Worm (Caenorhabditis elegans) whole organism, mixed stage, embryonic: Measurements from ENCODE around the gene mrpl-40.
"Not testable (repeated sequence)": the region's sequence is repeated elsewhere in the genome, so short reads cannot be mapped to it uniquely, and the experiment has no call there.

Source experiments
- M03D4.4 ChIP-seq: sonication (generic microtip); optimal IDR thresholded peaks from 2 replicates; lab custom pipeline; 2017; ENCODE audit warnings: mild to moderate bottlenecking, missing genetic modification characterization, missing compliant biosample characterization
- blmp-1 ChIP-seq: fragments of 150-350 bp; optimal IDR thresholded peaks from 2 replicates; lab custom pipeline; 2014; ENCODE audit warnings: missing biosample characterization, missing genetic modification characterization
- ceh-43 ChIP-seq: fragments of 200-800 bp; sonication (Bioruptor generic); optimal IDR thresholded peaks from 2 replicates; lab custom pipeline; 2018; ENCODE audit warnings: mild to moderate bottlenecking, missing genetic modification characterization, moderate library complexity, missing compliant biosample characterization
- ceh-83 ChIP-seq: fragments of 200-800 bp; sonication (Bioruptor generic); optimal IDR thresholded peaks from 2 replicates; lab custom pipeline; 2018; ENCODE audit warnings: mild to moderate bottlenecking, missing genetic modification characterization, missing compliant biosample characterization
- ces-1 ChIP-seq: fragments of 150-350 bp; optimal IDR thresholded peaks from 2 replicates; lab custom pipeline; 2014; ENCODE audit warnings: missing biosample characterization, missing genetic modification reagents, missing genetic modification characterization
- cnd-1 ChIP-seq: fragments of 200-800 bp; sonication (Bioruptor generic); optimal IDR thresholded peaks from 2 replicates; lab custom pipeline; 2018; ENCODE audit warnings: mild to moderate bottlenecking, missing genetic modification characterization, missing compliant biosample characterization
- drap-1 ChIP-seq: fragments of 200-800 bp; sonication (Bioruptor generic); optimal IDR thresholded peaks from 3 replicates; lab custom pipeline; 2018; ENCODE audit warnings: mild to moderate bottlenecking, missing genetic modification characterization, missing compliant biosample characterization
- elt-1 ChIP-seq: sonication (generic microtip); optimal IDR thresholded peaks from 2 replicates; lab custom pipeline; 2017; ENCODE audit warnings: missing genetic modification characterization, mild to moderate bottlenecking, missing compliant biosample characterization, antibody characterized with exemption, moderate library complexity, borderline replicate concordance; ENCODE audit not compliant: insufficient read depth
- elt-3 ChIP-seq: fragments of 150-350 bp; optimal IDR thresholded peaks from 2 replicates; lab custom pipeline; 2014; ENCODE audit warnings: missing biosample characterization, missing genetic modification characterization
- flh-1 ChIP-seq: fragments of 200-800 bp; sonication (Bioruptor generic); optimal IDR thresholded peaks from 2 replicates; lab custom pipeline; 2018; ENCODE audit warnings: mild to moderate bottlenecking, missing genetic modification characterization, moderate library complexity, missing compliant biosample characterization
- ham-2 ChIP-seq: fragments of 200-800 bp; sonication (Bioruptor generic); optimal IDR thresholded peaks from 2 replicates; lab custom pipeline; 2018; ENCODE audit warnings: mild to moderate bottlenecking, missing genetic modification characterization, missing compliant biosample characterization
- hlh-1 ChIP-seq: fragments of 150-350 bp; optimal IDR thresholded peaks from 2 replicates; lab custom pipeline; 2014; ENCODE audit warnings: missing biosample characterization, missing genetic modification reagents, missing genetic modification characterization
- lin-13 ChIP-seq: fragments of 150-350 bp; optimal IDR thresholded peaks from 2 replicates; lab custom pipeline; 2014; ENCODE audit warnings: missing biosample characterization, missing genetic modification characterization
- lin-32 ChIP-seq: fragments of 200-800 bp; sonication (Bioruptor generic); optimal IDR thresholded peaks from 2 replicates; lab custom pipeline; 2018; ENCODE audit warnings: mild to moderate bottlenecking, missing genetic modification characterization, missing compliant biosample characterization
- lsy-2 ChIP-seq: fragments of 150-350 bp; optimal IDR thresholded peaks from 2 replicates; lab custom pipeline; 2014; ENCODE audit warnings: missing biosample characterization, missing genetic modification characterization
- mab-5 ChIP-seq: fragments of 150-350 bp; optimal IDR thresholded peaks from 2 replicates; lab custom pipeline; 2014; ENCODE audit warnings: missing biosample characterization, missing genetic modification characterization
- mep-1 ChIP-seq: fragments of 150-350 bp; optimal IDR thresholded peaks from 2 replicates; lab custom pipeline; 2017; ENCODE audit warnings: missing biosample characterization, missing genetic modification reagents, missing genetic modification characterization, inconsistent platforms
- mls-2 ChIP-seq: sonication (generic microtip); optimal IDR thresholded peaks from 2 replicates; lab custom pipeline; 2016; ENCODE audit warnings: mild to moderate bottlenecking, missing genetic modification characterization, moderate library complexity, missing compliant biosample characterization
- nhr-237 ChIP-seq: fragments of 150-350 bp; optimal IDR thresholded peaks from 2 replicates; lab custom pipeline; 2014; ENCODE audit warnings: missing biosample characterization, missing genetic modification characterization
- nhr-28 ChIP-seq: fragments of 150-350 bp; optimal IDR thresholded peaks from 2 replicates; lab custom pipeline; 2014; ENCODE audit warnings: missing biosample characterization, missing genetic modification characterization
- nhr-76 ChIP-seq: sonication (generic microtip); optimal IDR thresholded peaks from 2 replicates; lab custom pipeline; 2017; ENCODE audit warnings: missing biosample characterization, missing genetic modification characterization
- pha-4 ChIP-seq: fragments of 150-350 bp; optimal IDR thresholded peaks from 2 replicates; lab custom pipeline; 2018; ENCODE audit warnings: missing biosample characterization, missing genetic modification reagents, missing genetic modification characterization
- sem-2 ChIP-seq: fragments of 200-800 bp; sonication (Bioruptor generic); optimal IDR thresholded peaks from 2 replicates; lab custom pipeline; 2018; ENCODE audit warnings: mild to moderate bottlenecking, missing genetic modification characterization, missing compliant biosample characterization
- snpc-4 ChIP-seq: fragments of 150-350 bp; optimal IDR thresholded peaks from 2 replicates; lab custom pipeline; 2014; ENCODE audit warnings: missing biosample characterization, missing genetic modification characterization
- sptf-1 ChIP-seq: sonication (generic microtip); optimal IDR thresholded peaks from 2 replicates; lab custom pipeline; 2017; ENCODE audit warnings: mild to moderate bottlenecking, missing genetic modification characterization, moderate library complexity, missing compliant biosample characterization
- tbx-8 ChIP-seq: fragments of 200-800 bp; sonication (Bioruptor generic); optimal IDR thresholded peaks from 2 replicates; lab custom pipeline; 2018; ENCODE audit warnings: mild to moderate bottlenecking, missing genetic modification characterization, moderate library complexity, missing compliant biosample characterization
- unc-120 ChIP-seq: sonication (generic microtip); optimal IDR thresholded peaks from 2 replicates; lab custom pipeline; 2017; ENCODE audit warnings: missing genetic modification characterization, missing compliant biosample characterization; ENCODE audit not compliant: poor library complexity, severe bottlenecking
- unc-39 ChIP-seq: fragments of 150-350 bp; optimal IDR thresholded peaks from 2 replicates; lab custom pipeline; 2014; ENCODE audit warnings: missing biosample characterization, missing genetic modification characterization
- ztf-11 ChIP-seq: fragments of 150-350 bp; optimal IDR thresholded peaks from 2 replicates; lab custom pipeline; 2014; ENCODE audit warnings: missing biosample characterization, missing genetic modification characterization

The mrpl-40 gene

ce11 chrIII:89155-89554 lies 1.8 kb downstream of the mrpl-40 start:
- TF ChIP-seq lsy-2 (tag; lab: Kevin White, UChicago) (no peak), sptf-1 (tag; lab: Kevin White, UChicago) (peak; percentile 26), ces-1 (GFP tag; lab: Kevin White, UChicago) (no peak), nhr-237 (tag; lab: Kevin White, UChicago) (no peak), flh-1 (GFP tag; lab: Kevin White, UChicago) (peak; percentile 9), nhr-28 (tag; lab: Kevin White, UChicago) (no peak), unc-120 (tag; lab: Kevin White, UChicago) (no peak), lin-13 (tag; lab: Kevin White, UChicago) (no peak), lin-32 (GFP tag; lab: Kevin White, UChicago) (no peak), blmp-1 (tag; lab: Kevin White, UChicago) (no peak), ztf-11 (no peak), unc-39 (tag; lab: Kevin White, UChicago) (no peak), mls-2 (peak; percentile 49), sem-2 (no peak), drap-1 (GFP tag; lab: Kevin White, UChicago) (no peak), cnd-1 (peak; percentile 60), ceh-43 (GFP tag; lab: Kevin White, UChicago) (no peak), M03D4.4 (peak; percentile 51), tbx-8 (peak; percentile 48), ceh-83 (GFP tag; lab: Kevin White, UChicago) (peak; percentile 54), mep-1 (tag; lab: Kevin White, UChicago) (peak; percentile 4)

- TF ChIP-seq pha-4 (no peak), sem-2 (no peak)
- TF ChIP-seq, all 35 proteins: peak for 0
Measured at ce11 chrIII:92247-92646, 4.9 kb downstream of the mrpl-40 start.

ce11 chrIII:94759-95330 lies 7.5 kb downstream of the mrpl-40 start, which contains the start of gene pat-4:
Gene pat-4, minus strand, starts transcription at chrIII:94809.
- TF ChIP-seq sptf-1 (tag; lab: Kevin White, UChicago) (peak; percentile 45), pha-4 (peak; percentile 75), snpc-4 (tag; lab: Kevin White, UChicago) (no peak), mep-1 (tag; lab: Kevin White, UChicago) (peak; percentile 9), M03D4.4 (no peak), mls-2 (peak; percentile 36), ham-2 (GFP tag; lab: Kevin White, UChicago) (peak; percentile 57), ces-1 (GFP tag; lab: Kevin White, UChicago) (peak; percentile 13)

- TF ChIP-seq ceh-43 (GFP tag; lab: Kevin White, UChicago) (no peak), unc-120 (tag; lab: Kevin White, UChicago) (peak; percentile 30), ces-1 (GFP tag; lab: Kevin White, UChicago) (peak; percentile 58), pha-4 (peak; percentile 3), lin-32 (GFP tag; lab: Kevin White, UChicago) (no peak), flh-1 (GFP tag; lab: Kevin White, UChicago) (no peak), nhr-28 (tag; lab: Kevin White, UChicago) (no peak), sptf-1 (tag; lab: Kevin White, UChicago) (peak; percentile 31), M03D4.4 (no peak), elt-3 (no peak), hlh-1 (peak; percentile 7), mep-1 (tag; lab: Kevin White, UChicago) (peak; percentile 17)
Measured at ce11 chrIII:96196-96595, 8.8 kb downstream of the mrpl-40 start.

ce11 chrIII:97018-97417 lies 9.7 kb downstream of the mrpl-40 start, which contains the start of gene C29F9.8:
Gene C29F9.8, minus strand, starts transcription at chrIII:97118.
- TF ChIP-seq blmp-1, mab-5, elt-1 (tag; lab: Kevin White, UChicago): not testable (repeated sequence)
- TF ChIP-seq, all 35 proteins: peak for 0; not testable (repeated sequence) for 35

ce11 chrIII:98822-99221 lies 11.5 kb downstream of the mrpl-40 start, which contains the start of gene C29F9.9:
Gene C29F9.9, minus strand, starts transcription at chrIII:98922.
- not testable (repeated sequence) for TF ChIP-seq ceh-43 (GFP tag; lab: Kevin White, UChicago); nhr-76 (tag; lab: Kevin White, UChicago); snpc-4 (tag; lab: Kevin White, UChicago)
